Fruit fly (Drosophila melanogaster) whole organism, wandering third instar larva: Measurements from ENCODE around the gene rdgA.

ENCODE experiments used
- Abd-B ChIP-seq: fragments of >200 bp; optimal IDR thresholded peaks from 2 replicates; lab custom pipeline; 2017; ENCODE audit warnings: missing biosample characterization, missing genetic modification characterization
- CG32264 ChIP-seq: fragments of 200-800 bp; sonication (Bioruptor generic); optimal IDR thresholded peaks from 2 replicates; lab custom pipeline; 2016; ENCODE audit warnings: missing biosample characterization, missing genetic modification characterization
- CG9705 ChIP-seq: fragments of 200-800 bp; sonication (Bioruptor generic); optimal IDR thresholded peaks from 2 replicates; lab custom pipeline; 2018; ENCODE audit warnings: missing biosample characterization, mild to moderate bottlenecking, missing genetic modification characterization
- CrebA ChIP-seq: fragments of 200-800 bp; sonication (Bioruptor generic); optimal IDR thresholded peaks from 2 replicates; lab custom pipeline; 2016; ENCODE audit warnings: missing biosample characterization, mild to moderate bottlenecking, missing genetic modification characterization, borderline replicate concordance
- Dfd ChIP-seq: fragments of >200 bp; optimal IDR thresholded peaks from 2 replicates; lab custom pipeline; 2017; ENCODE audit warnings: missing biosample characterization, missing genetic modification characterization
- GATAd ChIP-seq: sonication (Bioruptor generic); optimal IDR thresholded peaks from 2 replicates; lab custom pipeline; 2016; ENCODE audit warnings: missing biosample characterization, missing genetic modification characterization
- HLH106 ChIP-seq: fragments of 200-800 bp; optimal IDR thresholded peaks from 3 replicates; lab custom pipeline; 2019; ENCODE audit warnings: missing biosample characterization, mild to moderate bottlenecking, missing genetic modification characterization, moderate library complexity
- Hnf4 ChIP-seq: fragments of 200-800 bp; sonication (Bioruptor generic); optimal IDR thresholded peaks from 2 replicates; lab custom pipeline; 2016; ENCODE audit warnings: missing biosample characterization, mild to moderate bottlenecking, missing genetic modification characterization
- Hr78 ChIP-seq: fragments of >200 bp; optimal IDR thresholded peaks from 2 replicates; lab custom pipeline; 2017; ENCODE audit warnings: missing biosample characterization, missing genetic modification characterization
- Jra ChIP-seq: sonication (Bioruptor generic); optimal IDR thresholded peaks from 2 replicates; lab custom pipeline; 2016; ENCODE audit warnings: missing biosample characterization, missing genetic modification characterization
- Mio ChIP-seq: sonication (Bioruptor generic); optimal IDR thresholded peaks from 2 replicates; lab custom pipeline; 2016; ENCODE audit warnings: missing biosample characterization, missing genetic modification characterization
- Myc ChIP-seq: fragments of >200 bp; optimal IDR thresholded peaks from 2 replicates; lab custom pipeline; 2017
- N ChIP-seq: fragments of >200 bp; optimal IDR thresholded peaks from 2 replicates; lab custom pipeline; 2018; ENCODE audit warnings: missing biosample characterization, missing external identifiers, missing genetic modification characterization
- OdsH ChIP-seq: fragments of 200-800 bp; sonication (Bioruptor generic); optimal IDR thresholded peaks from 2 replicates; lab custom pipeline; 2016; ENCODE audit warnings: missing biosample characterization, mild to moderate bottlenecking, missing genetic modification characterization
- Rel ChIP-seq, 2 experiments: fragments of 200-800 bp; sonication (Bioruptor generic) in 1 of 2; optimal IDR thresholded peaks; 2 replicates in 1 of 2; 3 replicates in 1 of 2; lab custom pipeline; 2016 to 2019; ENCODE audit warnings: mild to moderate bottlenecking in 2 of 2, missing biosample characterization in 2 of 2, missing genetic modification characterization in 2 of 2, moderate library complexity in 1 of 2
- Sp1 ChIP-seq: fragments of 200-800 bp; sonication (Bioruptor generic); optimal IDR thresholded peaks from 3 replicates; lab custom pipeline; 2019; ENCODE audit warnings: missing biosample characterization, mild to moderate bottlenecking, missing genetic modification characterization, moderate library complexity
- Vsx2 ChIP-seq: fragments of 200-300, 225-300 bp; sonication (Bioruptor generic); optimal IDR thresholded peaks from 2 replicates; lab custom pipeline; 2018; ENCODE audit warnings: missing biosample characterization, missing genetic modification characterization; ENCODE audit not compliant: partially characterized antibody
- dl ChIP-seq, 2 experiments: fragments of 175-275, 200-275 bp in 1 of 2; fragments of 200-275 bp in 1 of 2; sonication (Bioruptor generic); optimal IDR thresholded peaks; lab custom pipeline; 2018; ENCODE audit warnings: mild to moderate bottlenecking in 2 of 2, missing biosample characterization in 2 of 2, missing genetic modification characterization in 2 of 2, moderate library complexity in 2 of 2; ENCODE audit not compliant: partially characterized antibody in 2 of 2, insufficient read depth in 1 of 2
- dmrt93B ChIP-seq: fragments of 200-800 bp; sonication (Bioruptor generic); optimal IDR thresholded peaks from 2 replicates; lab custom pipeline; 2018; ENCODE audit warnings: missing biosample characterization, mild to moderate bottlenecking, missing genetic modification characterization
- dsf ChIP-seq: sonication (Bioruptor generic); optimal IDR thresholded peaks from 2 replicates; lab custom pipeline; 2016; ENCODE audit warnings: missing biosample characterization, missing genetic modification characterization, borderline replicate concordance
- ey ChIP-seq: fragments of 200-800 bp; sonication (Bioruptor generic); optimal IDR thresholded peaks from 2 replicates; lab custom pipeline; 2016; ENCODE audit warnings: missing biosample characterization, missing genetic modification characterization
- foxo ChIP-seq, 2 experiments: fragments of 200-800 bp; sonication (Bioruptor generic); optimal IDR thresholded peaks; 2 replicates in 1 of 2; 3 replicates in 1 of 2; lab custom pipeline; 2016 to 2017; ENCODE audit warnings: missing biosample characterization in 2 of 2, missing genetic modification characterization in 2 of 2
- fru ChIP-seq: fragments of 200-800 bp; sonication (Bioruptor generic); optimal IDR thresholded peaks from 3 replicates; lab custom pipeline; 2016; ENCODE audit warnings: missing biosample characterization, mild to moderate bottlenecking, missing genetic modification characterization
- h ChIP-seq: fragments of 200-800 bp; sonication (Bioruptor generic); optimal IDR thresholded peaks from 3 replicates; lab custom pipeline; 2016; ENCODE audit warnings: missing biosample characterization, mild to moderate bottlenecking, missing genetic modification characterization
- jim ChIP-seq: fragments of 175-275, 200-325 bp; sonication (Bioruptor generic); optimal IDR thresholded peaks from 2 replicates; lab custom pipeline; 2016; ENCODE audit warnings: missing biosample characterization, mild to moderate bottlenecking, missing genetic modification characterization
- psq ChIP-seq: fragments of 200-800 bp; sonication (Bioruptor generic); optimal IDR thresholded peaks from 3 replicates; lab custom pipeline; 2017; ENCODE audit warnings: missing biosample characterization, mild to moderate bottlenecking, missing genetic modification characterization, moderate library complexity
- rgr ChIP-seq: fragments of 200-800 bp; sonication (Bioruptor generic); optimal IDR thresholded peaks from 3 replicates; lab custom pipeline; 2016; ENCODE audit warnings: missing biosample characterization, mild to moderate bottlenecking, missing genetic modification characterization
- sage ChIP-seq: fragments of 200-800 bp; sonication (Bioruptor generic); optimal IDR thresholded peaks from 2 replicates; lab custom pipeline; 2016; ENCODE audit warnings: missing biosample characterization, mild to moderate bottlenecking, missing genetic modification characterization
- sv ChIP-seq: fragments of 200-800 bp; sonication (Bioruptor generic); optimal IDR thresholded peaks from 3 replicates; lab custom pipeline; 2016; ENCODE audit warnings: missing biosample characterization, missing genetic modification characterization
- tai ChIP-seq: sonication (Bioruptor generic); optimal IDR thresholded peaks from 2 replicates; lab custom pipeline; 2016; ENCODE audit warnings: missing biosample characterization, missing genetic modification characterization
- woc ChIP-seq: sonication (Bioruptor generic); optimal IDR thresholded peaks from 2 replicates; lab custom pipeline; 2016; ENCODE audit warnings: missing biosample characterization, mild to moderate bottlenecking, missing genetic modification characterization

The rdgA gene

dm6 chrX:9004333-9004732 lies 97.5 kb downstream of the rdgA start:
- TF ChIP-seq fru (GFP tag; lab: Kevin White, UChicago), result peak; percentile 4
- no peak for TF ChIP-seq CG32264 (GFP tag; lab: Kevin White, UChicago)
- peak; percentile 52 for TF ChIP-seq HLH106 (tag; lab: Kevin White, UChicago)
- no peak for TF ChIP-seq jim (GFP tag; lab: Kevin White, UChicago)
- TF ChIP-seq foxo (GFP tag; optimal IDR thresholded peaks at IDR 0.05; lab: Kevin White, UChicago), result peak in 1 of 2 experiments; percentile 34
- TF ChIP-seq rgr (GFP tag; lab: Kevin White, UChicago), result peak; percentile 9
- TF ChIP-seq Sp1 (GFP tag; lab: Kevin White, UChicago), result peak; percentile 57
- TF ChIP-seq OdsH (GFP tag; lab: Kevin White, UChicago), result no peak
- peak; percentile 21 for TF ChIP-seq dmrt93B
- TF ChIP-seq h (GFP tag; lab: Kevin White, UChicago), result peak; percentile 22
- TF ChIP-seq psq, result peak; percentile 20

- TF ChIP-seq dsf (GFP tag; lab: Kevin White, UChicago), result no peak
- TF ChIP-seq Hr78 (GFP tag; lab: Kevin White, UChicago), result no peak
- TF ChIP-seq h (GFP tag; lab: Kevin White, UChicago), result no peak
- peak; percentile 15 for TF ChIP-seq Myc (lab: Kevin White, UChicago)
These were observed 100.3 kb downstream of the rdgA start for dm6 chrX:9007215-9007614.

- TF ChIP-seq Myc (lab: Kevin White, UChicago) (no peak), Rel (GFP tag; optimal IDR thresholded peaks at IDR 0.05; lab: Kevin White, UChicago) (no peak), Rel (tag; optimal IDR thresholded peaks at IDR 0.05; lab: Kevin White, UChicago) (no peak), N (no peak), woc (GFP tag; lab: Kevin White, UChicago) (no peak)
These were observed 105.9 kb downstream of the rdgA start for dm6 chrX:9012722-9013121.

- TF ChIP-seq dsf (GFP tag; lab: Kevin White, UChicago) (no peak), Dfd (peak; percentile 55), Vsx2 (GFP tag; lab: Kevin White, UChicago) (no peak)
These were observed 106.6 kb downstream of the rdgA start for dm6 chrX:9013339-9013939.

- TF ChIP-seq dsf (GFP tag; lab: Kevin White, UChicago) (no peak), Myc (lab: Kevin White, UChicago) (no peak), Hr78 (GFP tag; lab: Kevin White, UChicago) (no peak), fru (GFP tag; lab: Kevin White, UChicago) (no peak), CG32264 (GFP tag; lab: Kevin White, UChicago) (no peak), Abd-B (GFP tag; lab: Kevin White, UChicago) (no peak), jim (GFP tag; lab: Kevin White, UChicago) (no peak), Mio (GFP tag; lab: Kevin White, UChicago) (no peak), dmrt93B (no peak)
These were observed 113.2 kb downstream of the rdgA start for dm6 chrX:9020092-9020491.

dm6 chrX:9029416-9029815 lies 122.5 kb downstream of the rdgA start:
- no peak for TF ChIP-seq Myc (lab: Kevin White, UChicago)
- TF ChIP-seq Hnf4 (GFP tag; lab: Kevin White, UChicago), result no peak
- no peak for TF ChIP-seq GATAd (GFP tag; lab: Kevin White, UChicago)
- no peak for TF ChIP-seq fru (GFP tag; lab: Kevin White, UChicago)
- TF ChIP-seq dsf (GFP tag; lab: Kevin White, UChicago), result no peak
- TF ChIP-seq Jra (GFP tag; lab: Kevin White, UChicago), result no peak
- no peak for TF ChIP-seq Dfd
- TF ChIP-seq CrebA, result no peak
- TF ChIP-seq psq, result no peak
- no peak for TF ChIP-seq sv (GFP tag; lab: Kevin White, UChicago)
- TF ChIP-seq Sp1 (GFP tag; lab: Kevin White, UChicago), result no peak

- no peak for TF ChIP-seq N
- TF ChIP-seq Hnf4 (GFP tag; lab: Kevin White, UChicago), result no peak
- no peak for TF ChIP-seq fru (GFP tag; lab: Kevin White, UChicago)
- TF ChIP-seq CG9705 (GFP tag; lab: Kevin White, UChicago), result no peak
- TF ChIP-seq ey (GFP tag; lab: Kevin White, UChicago), result no peak
- TF ChIP-seq CG32264 (GFP tag; lab: Kevin White, UChicago), result no peak
- TF ChIP-seq Dfd, result no peak
- peak; percentile 24 for TF ChIP-seq CrebA
- TF ChIP-seq sv (GFP tag; lab: Kevin White, UChicago), result no peak
- no peak for TF ChIP-seq jim (GFP tag; lab: Kevin White, UChicago)
- TF ChIP-seq sage (GFP tag; lab: Kevin White, UChicago), result no peak
- no peak for TF ChIP-seq Hr78 (GFP tag; lab: Kevin White, UChicago)
- no peak for TF ChIP-seq woc (GFP tag; lab: Kevin White, UChicago)
- no peak for TF ChIP-seq Myc (lab: Kevin White, UChicago)
- peak; percentile 31 for TF ChIP-seq h (GFP tag; lab: Kevin White, UChicago)
- no peak for TF ChIP-seq foxo (GFP tag; optimal IDR thresholded peaks at IDR 0.05; lab: Kevin White, UChicago)
- no peak for TF ChIP-seq Abd-B (GFP tag; lab: Kevin White, UChicago)
- TF ChIP-seq dmrt93B, result no peak
- peak; percentile 92 to 95 for TF ChIP-seq dl (GFP tag; optimal IDR thresholded peaks at IDR 0.05; lab: Kevin White, UChicago; ENCODE audit: insufficient read depth in 1 of 2, partially characterized antibody in 2 of 2)
- no peak for TF ChIP-seq tai (GFP tag; lab: Kevin White, UChicago)
- TF ChIP-seq GATAd (GFP tag; lab: Kevin White, UChicago), result no peak
- TF ChIP-seq Vsx2 (GFP tag; lab: Kevin White, UChicago), result peak; percentile 85
These were observed 123.1 kb downstream of the rdgA start, which contains the start of gene Nost for dm6 chrX:9029900-9030373. Gene Nost (plus strand): TSS chrX:9030205.
